Fruit fly (Drosophila melanogaster) whole organism, embryonic: Measurements from ENCODE around the gene CG12661.

Source experiments
- Abd-B ChIP-seq: fragments of 200-800 bp; sonication (Bioruptor generic); optimal IDR thresholded peaks from 2 replicates; lab custom pipeline; 2018; ENCODE audit warnings: missing biosample characterization, mild to moderate bottlenecking, missing genetic modification characterization, moderate library complexity
- B-H1 ChIP-seq: fragments of 200-800 bp; sonication (Bioruptor generic); IDR thresholded peaks from 3 replicates; pipeline ENCODE4 v1.3.6; 2022; ENCODE audit warnings: missing biosample characterization, missing genetic modification characterization
- C15 ChIP-seq: fragments of 200-800 bp; sonication (Bioruptor generic); IDR thresholded peaks from 3 replicates; pipeline ENCODE4 v1.3.6; 2022; ENCODE audit warnings: missing biosample characterization, missing genetic modification characterization
- CG10654 ChIP-seq: fragments of 200-800 bp; sonication (Bioruptor generic); optimal IDR thresholded peaks from 2 replicates; lab custom pipeline; 2016; ENCODE audit warnings: missing biosample characterization, missing genetic modification characterization
- CG11723 ChIP-seq: fragments of 200-800 bp; sonication (Bioruptor generic); optimal IDR thresholded peaks from 2 replicates; lab custom pipeline; 2017; ENCODE audit warnings: missing biosample characterization, mild to moderate bottlenecking, missing genetic modification characterization
- CG12219 ChIP-seq: fragments of 200-800 bp; sonication (Bioruptor generic); optimal IDR thresholded peaks from 3 replicates; lab custom pipeline; 2018; ENCODE audit warnings: missing biosample characterization, mild to moderate bottlenecking, missing genetic modification characterization
- CG12744 ChIP-seq: fragments of 200-800 bp; sonication (Bioruptor generic); optimal IDR thresholded peaks from 2 replicates; lab custom pipeline; 2016; ENCODE audit warnings: missing biosample characterization, missing genetic modification characterization
- CG13775 ChIP-seq: fragments of 200-800 bp; sonication (Bioruptor generic); optimal IDR thresholded peaks from 3 replicates; lab custom pipeline; 2017; ENCODE audit warnings: missing biosample characterization, mild to moderate bottlenecking, missing genetic modification characterization
- CG14667 ChIP-seq: fragments of 200-800 bp; sonication (Bioruptor generic); IDR thresholded peaks from 2 replicates; pipeline ENCODE4 v1.3.6; 2022; ENCODE audit warnings: missing biosample characterization, missing genetic modification characterization
- CG14965 ChIP-seq: fragments of 200-800 bp; sonication (Bioruptor generic); optimal IDR thresholded peaks from 2 replicates; lab custom pipeline; 2016; ENCODE audit warnings: missing biosample characterization, missing genetic modification characterization, borderline replicate concordance
- CG15011 ChIP-seq: fragments of 200-800 bp; sonication (Bioruptor generic); optimal IDR thresholded peaks from 3 replicates; lab custom pipeline; 2018; ENCODE audit warnings: missing biosample characterization, mild to moderate bottlenecking, missing genetic modification characterization
- CG15479 ChIP-seq: fragments of 200-800 bp; sonication (Bioruptor generic); optimal IDR thresholded peaks from 3 replicates; lab custom pipeline; 2019; ENCODE audit warnings: missing biosample characterization, mild to moderate bottlenecking, missing genetic modification characterization, moderate library complexity
- CG1832 ChIP-seq: fragments of 200-800 bp; sonication (Bioruptor generic); optimal IDR thresholded peaks from 2 replicates; lab custom pipeline; 2017; ENCODE audit warnings: missing biosample characterization, mild to moderate bottlenecking, missing genetic modification characterization, inconsistent platforms
- CG2129 ChIP-seq: fragments of 200-800 bp; sonication (Bioruptor generic); IDR thresholded peaks from 2 replicates; pipeline ENCODE4 v1.3.6; 2022; ENCODE audit warnings: missing biosample characterization, missing genetic modification characterization; ENCODE audit not compliant: partially characterized antibody
- CG30431 ChIP-seq: fragments of 200-800 bp; sonication (Bioruptor generic); optimal IDR thresholded peaks from 2 replicates; lab custom pipeline; 2017; ENCODE audit warnings: missing biosample characterization, missing genetic modification characterization
- CG3163 ChIP-seq: fragments of 200-800 bp; sonication (Bioruptor generic); optimal IDR thresholded peaks from 3 replicates; lab custom pipeline; 2016; ENCODE audit warnings: missing biosample characterization, missing genetic modification characterization
- CG6175 ChIP-seq: fragments of 200-800 bp; sonication (Bioruptor generic); IDR thresholded peaks from 3 replicates; pipeline ENCODE4 v1.3.6; 2022; ENCODE audit warnings: missing biosample characterization, missing genetic modification characterization
- CG6272 ChIP-seq: fragments of 200-800 bp; sonication (Bioruptor generic); IDR thresholded peaks from 2 replicates; pipeline ENCODE4 v1.3.6; 2022; ENCODE audit warnings: missing biosample characterization, missing genetic modification characterization
- CG6813 ChIP-seq: fragments of 200-800 bp; sonication (Bioruptor generic); optimal IDR thresholded peaks from 2 replicates; lab custom pipeline; 2017; ENCODE audit warnings: missing biosample characterization, missing genetic modification characterization, mild to moderate bottlenecking, moderate library complexity, missing genetic modification reagents
- CG7745 ChIP-seq: fragments of 200-800 bp; sonication (Bioruptor generic); optimal IDR thresholded peaks from 2 replicates; lab custom pipeline; 2018; ENCODE audit warnings: missing biosample characterization, mild to moderate bottlenecking, missing genetic modification characterization, moderate library complexity
- CG8944 ChIP-seq: fragments of 200-800 bp; sonication (Bioruptor generic); optimal IDR thresholded peaks from 3 replicates; lab custom pipeline; 2016; ENCODE audit warnings: missing biosample characterization, missing genetic modification characterization
- CG9727 ChIP-seq: fragments of 200-800 bp; sonication (Bioruptor generic); optimal IDR thresholded peaks from 3 replicates; lab custom pipeline; 2017; ENCODE audit warnings: missing biosample characterization, mild to moderate bottlenecking, missing genetic modification characterization
- Chrac-16 ChIP-seq: fragments of 200-800 bp; sonication (Bioruptor generic); optimal IDR thresholded peaks from 3 replicates; lab custom pipeline; 2016; ENCODE audit warnings: missing biosample characterization, missing genetic modification characterization
- D19B ChIP-seq: fragments of 200-800 bp; sonication (Bioruptor generic); optimal IDR thresholded peaks from 2 replicates; lab custom pipeline; 2017; ENCODE audit warnings: missing biosample characterization, mild to moderate bottlenecking, missing genetic modification characterization
- Eip74EF ChIP-seq, 2 experiments: fragments of 200-800 bp in 1 of 2; fragments of >200 bp in 1 of 2; sonication (Bioruptor generic) in 1 of 2; optimal IDR thresholded peaks; 2 replicates each; lab custom pipeline; 2017 to 2019; ENCODE audit warnings: missing biosample characterization in 2 of 2, missing genetic modification characterization in 2 of 2, mild to moderate bottlenecking in 1 of 2, moderate library complexity in 1 of 2
- Fer1 ChIP-seq: fragments of 200-800 bp; sonication (Bioruptor generic); optimal IDR thresholded peaks from 2 replicates; lab custom pipeline; 2017; ENCODE audit warnings: missing biosample characterization, mild to moderate bottlenecking, missing genetic modification characterization
- Hr3 ChIP-seq: fragments of 200-800 bp; sonication (Bioruptor generic); optimal IDR thresholded peaks from 3 replicates; lab custom pipeline; 2016; ENCODE audit warnings: missing biosample characterization, missing genetic modification characterization
- Mes4 ChIP-seq: fragments of 200-800 bp; sonication (Bioruptor generic); optimal IDR thresholded peaks from 2 replicates; lab custom pipeline; 2016; ENCODE audit warnings: missing biosample characterization, missing genetic modification characterization
- Pdp1 ChIP-seq, 2 experiments: fragments of 200-800 bp; sonication (Bioruptor generic); optimal IDR thresholded peaks; 3 replicates each; lab custom pipeline; 2016; ENCODE audit warnings: missing biosample characterization in 2 of 2, missing genetic modification characterization in 2 of 2, mild to moderate bottlenecking in 1 of 2, moderate library complexity in 1 of 2
- Rx ChIP-seq: fragments of 200-800 bp; sonication (Bioruptor generic); IDR thresholded peaks from 2 replicates; pipeline ENCODE4 v1.3.6; 2022; ENCODE audit warnings: missing biosample characterization, missing genetic modification characterization
- Sox100B ChIP-seq: fragments of 200-800 bp; sonication (Bioruptor generic); optimal IDR thresholded peaks from 3 replicates; lab custom pipeline; 2018; ENCODE audit warnings: missing biosample characterization, mild to moderate bottlenecking, missing genetic modification characterization
- Sox102F ChIP-seq: fragments of 200-800 bp; sonication (Bioruptor generic); optimal IDR thresholded peaks from 2 replicates; lab custom pipeline; 2018; ENCODE audit warnings: missing biosample characterization, mild to moderate bottlenecking, missing genetic modification characterization, moderate library complexity
- TFAM ChIP-seq: fragments of 200-800 bp; sonication (Bioruptor generic); optimal IDR thresholded peaks from 2 replicates; lab custom pipeline; 2017; ENCODE audit warnings: missing biosample characterization, missing genetic modification characterization, inconsistent platforms
- ab ChIP-seq: fragments of 200-800 bp; sonication (Bioruptor generic); optimal IDR thresholded peaks from 2 replicates; lab custom pipeline; 2016; ENCODE audit warnings: missing biosample characterization, missing genetic modification characterization
- bbx ChIP-seq: fragments of 200-800 bp; sonication (Bioruptor generic); IDR thresholded peaks from 2 replicates; pipeline ENCODE4 v1.3.6; 2022; ENCODE audit warnings: missing biosample characterization, missing genetic modification characterization; ENCODE audit not compliant: partially characterized antibody
- bcd ChIP-seq: fragments of 200-800 bp; sonication (Bioruptor generic); optimal IDR thresholded peaks from 2 replicates; lab custom pipeline; 2017; ENCODE audit warnings: missing biosample characterization, mild to moderate bottlenecking, missing genetic modification characterization
- cad ChIP-seq: fragments of >200 bp; optimal IDR thresholded peaks from 2 replicates; lab custom pipeline; 2017; ENCODE audit warnings: missing biosample characterization, missing genetic modification characterization
- dysf ChIP-seq: fragments of 200-800 bp; sonication (Bioruptor generic); IDR thresholded peaks from 3 replicates; pipeline ENCODE4 v1.3.6; 2022; ENCODE audit warnings: missing biosample characterization, missing genetic modification characterization
- ems ChIP-seq: fragments of 200-800 bp; sonication (Bioruptor generic); optimal IDR thresholded peaks from 3 replicates; lab custom pipeline; 2016; ENCODE audit warnings: missing biosample characterization, missing genetic modification characterization
- hkb ChIP-seq, 2 experiments: fragments of 200-800 bp in 1 of 2; fragments of >200 bp in 1 of 2; sonication (Bioruptor generic) in 1 of 2; IDR thresholded peaks in 1 of 2; optimal IDR thresholded peaks in 1 of 2; 2 replicates each; pipeline versions ENCODE4 v1.3.6 to Lab custom; 2017 to 2022; ENCODE audit warnings: missing biosample characterization in 1 of 2, missing genetic modification characterization in 1 of 2
- kah ChIP-seq: fragments of 200-800 bp; sonication (Bioruptor generic); optimal IDR thresholded peaks from 2 replicates; lab custom pipeline; 2018; ENCODE audit warnings: missing biosample characterization, mild to moderate bottlenecking, missing genetic modification characterization
- lbe ChIP-seq: fragments of 200-800 bp; sonication (Bioruptor generic); optimal IDR thresholded peaks from 2 replicates; lab custom pipeline; 2016; ENCODE audit warnings: missing biosample characterization, mild to moderate bottlenecking, missing genetic modification characterization
- mirr ChIP-seq: fragments of 200-800 bp; sonication (Bioruptor generic); optimal IDR thresholded peaks from 3 replicates; lab custom pipeline; 2018; ENCODE audit warnings: missing biosample characterization, mild to moderate bottlenecking, missing genetic modification characterization
- nom ChIP-seq: fragments of 200-800 bp; sonication (Bioruptor generic); optimal IDR thresholded peaks from 2 replicates; lab custom pipeline; 2017; ENCODE audit warnings: missing biosample characterization, missing genetic modification characterization, mild to moderate bottlenecking, moderate library complexity, missing genetic modification reagents
- slbo ChIP-seq: fragments of 200-800 bp; sonication (Bioruptor generic); IDR thresholded peaks from 2 replicates; pipeline ENCODE4 v1.3.6; 2022; ENCODE audit warnings: missing biosample characterization, missing genetic modification characterization
- stc ChIP-seq: fragments of 200-800 bp; sonication (Bioruptor generic); IDR thresholded peaks from 2 replicates; pipeline ENCODE4 v1.3.6; 2022; ENCODE audit warnings: missing biosample characterization, missing genetic modification characterization
- trem ChIP-seq: fragments of 200-800 bp; optimal IDR thresholded peaks from 3 replicates; lab custom pipeline; 2019; ENCODE audit warnings: missing biosample characterization, mild to moderate bottlenecking, missing genetic modification characterization, moderate library complexity
- wdn ChIP-seq: fragments of 200-800 bp; sonication (Bioruptor generic); IDR thresholded peaks from 2 replicates; pipeline ENCODE4 v1.3.6; 2022; ENCODE audit warnings: missing biosample characterization, missing genetic modification characterization

The CG12661 gene

dm6 chrX:8891565-8892276, 31.8 kb downstream of the CG12661 start (continued):
- TF ChIP-seq Fer1 (GFP tag; lab: Kevin White, UChicago) = peak; percentile 48
- peak; percentile 84 for TF ChIP-seq dysf (GFP tag; lab: Robert Waterston, UW)
- TF ChIP-seq C15 = no peak
- peak; percentile 66 for TF ChIP-seq nom (GFP tag; lab: Kevin White, UChicago)
- peak; percentile 14 for TF ChIP-seq mirr (GFP tag; lab: Kevin White, UChicago)
- TF ChIP-seq ems (GFP tag; lab: Kevin White, UChicago) = peak; percentile 71
- TF ChIP-seq Sox102F = peak; percentile 87
- peak; percentile 49 to 76 for TF ChIP-seq Pdp1 (GFP tag; optimal IDR thresholded peaks at IDR 0.05; lab: Kevin White, UChicago)
- peak; percentile 6 for TF ChIP-seq lbe
- TF ChIP-seq Chrac-16 (GFP tag; lab: Kevin White, UChicago) = peak; percentile 52
- no peak for TF ChIP-seq ab (GFP tag; lab: Kevin White, UChicago)
- TF ChIP-seq CG6813 (GFP tag; lab: Kevin White, UChicago) = no peak
- TF ChIP-seq CG30431 (GFP tag; lab: Kevin White, UChicago) = peak; percentile 48
- peak; percentile 59 for TF ChIP-seq B-H1 (GFP tag; lab: Robert Waterston, UW)
- peak; percentile 87 for TF ChIP-seq CG3163
- TF ChIP-seq CG1832 (GFP tag; lab: Kevin White, UChicago) = no peak
- peak; percentile 27 for TF ChIP-seq CG15479
- TF ChIP-seq Rx (GFP tag; lab: Robert Waterston, UW) = peak; percentile 39; the same call in 1 of the 2 replicates
- no peak for TF ChIP-seq wdn (GFP tag; lab: Robert Waterston, UW)
- 0 out of 2 replicates have a peak, but pooled peaks have one; percentile 12 for TF ChIP-seq CG6272
- TF ChIP-seq TFAM (GFP tag; lab: Kevin White, UChicago) = no peak
- TF ChIP-seq Sox100B = peak; percentile 72
- TF ChIP-seq stc (GFP tag; lab: Robert Waterston, UW) = peak; percentile 56
- no peak for TF ChIP-seq CG8944
- no peak for TF ChIP-seq CG7745 (tag; lab: Kevin White, UChicago)
- no peak for TF ChIP-seq Mes4 (GFP tag; lab: Kevin White, UChicago)
- peak; percentile 36 for TF ChIP-seq CG11723 (GFP tag; lab: Kevin White, UChicago)
- peak; percentile 44 for TF ChIP-seq kah (GFP tag; lab: Kevin White, UChicago)
- TF ChIP-seq CG14667 (GFP tag; lab: Robert Waterston, UW) = peak; percentile 62
- no peak for TF ChIP-seq hkb (optimal IDR thresholded peaks at IDR 0.05; lab: Kevin White, UChicago)
- peak; percentile 82 for TF ChIP-seq hkb (GFP tag; IDR thresholded peaks at IDR 0.05; lab: Robert Waterston, UW)
- TF ChIP-seq D19B (GFP tag; lab: Kevin White, UChicago) = peak; percentile 97
- TF ChIP-seq CG6175 (GFP tag; lab: Robert Waterston, UW) = no peak
- TF ChIP-seq Eip74EF (GFP tag; optimal IDR thresholded peaks at IDR 0.05; lab: Kevin White, UChicago) = peak in 1 of 2 experiments; percentile 46
- TF ChIP-seq CG15011 (GFP tag; lab: Kevin White, UChicago) = peak; percentile 22
- TF ChIP-seq CG10654 (GFP tag; lab: Kevin White, UChicago) = peak; percentile 52
- peak; percentile 61 for TF ChIP-seq Abd-B
- TF ChIP-seq CG9727 (GFP tag; lab: Kevin White, UChicago) = peak; percentile 65
- no peak for TF ChIP-seq CG2129
- TF ChIP-seq Hr3 (GFP tag; lab: Kevin White, UChicago) = peak; percentile 66
- TF ChIP-seq bbx (GFP tag; lab: Robert Waterston, UW) = no peak
- TF ChIP-seq CG12744 (GFP tag; lab: Kevin White, UChicago) = no peak
- TF ChIP-seq cad (GFP tag; lab: Kevin White, UChicago) = no peak
- TF ChIP-seq trem = peak; percentile 46
- TF ChIP-seq CG13775 (GFP tag; lab: Kevin White, UChicago) = peak; percentile 50
- no peak for TF ChIP-seq CG14965 (GFP tag; lab: Kevin White, UChicago)
- peak; percentile 73 for TF ChIP-seq bcd (GFP tag; lab: Kevin White, UChicago)
- peak; percentile 63 for TF ChIP-seq CG12219 (GFP tag; lab: Kevin White, UChicago)
- peak; percentile 77 for TF ChIP-seq slbo (GFP tag; lab: Robert Waterston, UW)
